Worm (Caenorhabditis elegans): ENCODE results near the gene Y57A10C.11.

DNA sequence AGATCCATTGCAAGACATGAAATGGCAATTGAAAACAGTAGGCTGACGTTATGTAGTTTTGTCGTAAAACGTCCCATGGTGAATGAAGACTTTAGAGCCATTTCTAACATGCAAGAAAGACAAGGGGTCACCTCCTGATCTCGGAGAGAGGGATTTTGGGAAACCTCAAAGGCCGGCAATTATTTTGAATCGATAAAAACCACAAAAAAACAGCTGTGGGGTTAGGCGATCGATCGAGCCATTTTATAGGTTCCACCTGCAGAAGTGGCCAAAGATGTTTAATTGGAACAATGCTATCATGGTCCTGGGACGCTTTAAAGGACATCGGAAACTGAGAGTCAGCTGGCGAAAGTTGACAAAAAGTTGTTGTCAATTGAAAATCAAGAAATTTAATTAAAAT is at the start of gene Y57A10C.11:
- no peak for TF ChIP-seq ZK546.5 (tag; optimal IDR thresholded peaks at IDR 0.05)
- no peak for TF ChIP-seq egl-27 (tag; optimal IDR thresholded peaks at IDR 0.05)
- TF ChIP-seq lin-38 (GFP tag; IDR thresholded peaks at IDR 0.05), result no peak
- no peak for TF ChIP-seq nhr-11 (tag; optimal IDR thresholded peaks at IDR 0.05)
